Fruit fly (Drosophila melanogaster): ENCODE data around the gene CG4213.

CG4213 gene

dm6 chr2L:430820-431628 lies 29.0 kb upstream of the CG4213 start, which contains the start of gene ex (continued):
- TF ChIP-seq pfk (GFP tag; optimal IDR thresholded peaks at IDR 0.05) = peak; percentile 66
- TF ChIP-seq Pdp1 (GFP tag; optimal IDR thresholded peaks at IDR 0.05) = peak in 1 of 2 experiments; percentile 23
- no peak for TF ChIP-seq Dref (GFP tag; IDR thresholded peaks at IDR 0.05)
- peak; percentile 65 for TF ChIP-seq CG13424 (tag; optimal IDR thresholded peaks at IDR 0.05)
- TF ChIP-seq CG7963 (GFP tag; IDR thresholded peaks at IDR 0.05; ENCODE audit: partially characterized antibody) = 0 out of 3 replicates have a peak, but pooled peaks have one; percentile 26
- TF ChIP-seq Bgb (GFP tag; IDR thresholded peaks at IDR 0.05; ENCODE audit: partially characterized antibody) = no peak
- TF ChIP-seq rib (GFP tag; IDR thresholded peaks at IDR 0.05) = peak; percentile 66
- peak; percentile 25 for TF ChIP-seq ERR (GFP tag; optimal IDR thresholded peaks at IDR 0.05)
- TF ChIP-seq CG14050 (GFP tag; IDR thresholded peaks at IDR 0.05) = peak; percentile 29; the same call in 1 of the 3 replicates
- no peak for TF ChIP-seq D19B (GFP tag; optimal IDR thresholded peaks at IDR 0.05)
- peak; percentile 43 for TF ChIP-seq Nf-YB (GFP tag; optimal IDR thresholded peaks at IDR 0.05)
- TF ChIP-seq CG6654 (GFP tag; optimal IDR thresholded peaks at IDR 0.05) = no peak
- no peak for TF ChIP-seq CG11560 (tag; IDR thresholded peaks at IDR 0.05)
- peak; percentile 60 for TF ChIP-seq kah (GFP tag; optimal IDR thresholded peaks at IDR 0.05)
- peak; percentile 49; the same call in 1 of the 2 replicates for TF ChIP-seq HLH3B (GFP tag; IDR thresholded peaks at IDR 0.05)
- TF ChIP-seq otp (GFP tag; IDR thresholded peaks at IDR 0.05) = peak; percentile 16; the same call in 1 of the 3 replicates
- no peak for TF ChIP-seq CG3065 (GFP tag; optimal IDR thresholded peaks at IDR 0.05)
- peak; percentile 75 for TF ChIP-seq B-H2 (GFP tag; optimal IDR thresholded peaks at IDR 0.05)
- TF ChIP-seq CG13296 (GFP tag; optimal IDR thresholded peaks at IDR 0.05) = peak; percentile 89
- TF ChIP-seq pb (GFP tag; optimal IDR thresholded peaks at IDR 0.05) = peak; percentile 30
- TF ChIP-seq CG2202 (tag; optimal IDR thresholded peaks at IDR 0.05) = peak; percentile 70
- TF ChIP-seq CG12299 (tag; optimal IDR thresholded peaks at IDR 0.05) = peak; percentile 65
- no peak for TF ChIP-seq Lpt (GFP tag; optimal IDR thresholded peaks at IDR 0.05)
- peak; percentile 67; the same call in 1 of the 2 replicates for TF ChIP-seq CG14014 (GFP tag; IDR thresholded peaks at IDR 0.05)
- no peak for TF ChIP-seq CG12942 (GFP tag; optimal IDR thresholded peaks at IDR 0.05)
- peak; percentile 22 for TF ChIP-seq HmgD (GFP tag; optimal IDR thresholded peaks at IDR 0.05)
- no peak for TF ChIP-seq CG2129 (GFP tag; IDR thresholded peaks at IDR 0.05; ENCODE audit: partially characterized antibody)
- TF ChIP-seq CG15601 (tag; optimal IDR thresholded peaks at IDR 0.05) = peak; percentile 78
- TF ChIP-seq grau (tag; optimal IDR thresholded peaks at IDR 0.05) = peak; percentile 38
- TF ChIP-seq nau (GFP tag; optimal IDR thresholded peaks at IDR 0.05) = peak; percentile 58
- no peak for TF ChIP-seq Ada2b (GFP tag; IDR thresholded peaks at IDR 0.05)
- TF ChIP-seq CG10431 (GFP tag; optimal IDR thresholded peaks at IDR 0.05) = peak; percentile 66
- peak; percentile 9 for TF ChIP-seq Spps (tag; optimal IDR thresholded peaks at IDR 0.05)
- peak; percentile 87 for TF ChIP-seq wek (GFP tag; optimal IDR thresholded peaks at IDR 0.05)
- no peak for TF ChIP-seq CG16813 (GFP tag; IDR thresholded peaks at IDR 0.05; ENCODE audit: partially characterized antibody)
- TF ChIP-seq Blimp-1 (GFP tag; optimal IDR thresholded peaks at IDR 0.05) = peak; percentile 48
- TF ChIP-seq CG3407 (GFP tag; optimal IDR thresholded peaks at IDR 0.05) = peak; percentile 73
- peak; percentile 51 for TF ChIP-seq CG11504 (tag; optimal IDR thresholded peaks at IDR 0.05)
- TF ChIP-seq CG18599 (GFP tag; optimal IDR thresholded peaks at IDR 0.05) = peak; percentile 68
- peak; percentile 67 for TF ChIP-seq sd (tag; optimal IDR thresholded peaks at IDR 0.05)
- TF ChIP-seq z (GFP tag; IDR thresholded peaks at IDR 0.05) = 0 out of 3 replicates have a peak, but pooled peaks have one; percentile 45
- peak; percentile 44 for TF ChIP-seq Dek (tag; optimal IDR thresholded peaks at IDR 0.05)
- TF ChIP-seq CG6175 (GFP tag; IDR thresholded peaks at IDR 0.05) = no peak
- peak; percentile 33 for TF ChIP-seq grn (GFP tag; optimal IDR thresholded peaks at IDR 0.05)
- peak; percentile 55; the same call in 1 of the 2 replicates for TF ChIP-seq bowl (GFP tag; IDR thresholded peaks at IDR 0.05)
- TF ChIP-seq fd102C (GFP tag; optimal IDR thresholded peaks at IDR 0.05) = peak; percentile 61
- TF ChIP-seq seq (GFP tag; IDR thresholded peaks at IDR 0.05) = no peak; the same call in 1 of the 2 replicates
- TF ChIP-seq CHES-1-like (GFP tag; optimal IDR thresholded peaks at IDR 0.05) = peak; percentile 43

Measured in whole organism, embryonic.